Fruit fly (Drosophila melanogaster): Measurements from ENCODE around the gene COX7AL2.

The COX7AL2 gene

dm6 chr2L:2147208-2147607, 50.5 kb downstream of the COX7AL2 start, which contains the start of the genes CG11723 and Tbcd:
TSS of gene CG11723 (minus strand) at chr2L:2147275.
TSS of gene Tbcd (plus strand) at chr2L:2147518.
- no peak for TF ChIP-seq CG8478 (optimal IDR thresholded peaks at IDR 0.05)

- no peak for TF ChIP-seq Dll (optimal IDR thresholded peaks at IDR 0.05)
- TF ChIP-seq psq (optimal IDR thresholded peaks at IDR 0.05) = no peak
- no peak for TF ChIP-seq usp (GFP tag; optimal IDR thresholded peaks at IDR 0.05)
- no peak for TF ChIP-seq CG8478 (optimal IDR thresholded peaks at IDR 0.05)
- TF ChIP-seq EcR (GFP tag; optimal IDR thresholded peaks at IDR 0.05) = no peak
- TF ChIP-seq pan (optimal IDR thresholded peaks at IDR 0.05) = no peak
Observed at dm6 chr2L:2144725-2145656, 52.7 kb downstream of the COX7AL2 start, which contains the start of gene tho2. TSS of gene tho2 (minus strand) at chr2L:2145187.
